Worm (Caenorhabditis elegans): ENCODE results near the gene twnk-1.

DNA sequence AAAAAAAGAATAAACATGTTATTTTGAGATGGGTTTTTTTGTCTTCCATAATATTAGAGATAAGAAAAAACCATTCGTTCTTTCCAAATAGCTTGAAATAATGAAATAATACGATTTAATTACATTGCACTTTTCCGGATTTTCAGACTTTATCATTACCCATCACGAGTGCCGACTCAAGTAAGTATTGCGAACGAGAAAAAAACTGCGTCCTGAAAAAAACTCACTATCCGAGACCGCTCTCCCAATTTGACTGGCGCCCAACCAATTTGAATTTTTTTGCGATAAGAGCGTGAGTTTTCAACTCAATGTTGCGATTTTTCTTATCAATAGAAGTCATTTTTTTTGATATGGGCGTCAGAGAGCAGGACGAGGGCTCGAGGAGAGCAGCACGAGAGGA is 22.0 kb downstream of the twnk-1 start:
- TF ChIP-seq him-1 (tag; optimal IDR thresholded peaks at IDR 0.05) (no peak), W03F9.2 (tag; optimal IDR thresholded peaks at IDR 0.05) (no peak)
